Worm (Caenorhabditis elegans): ENCODE results near the gene C26E6.12.

Gene C26E6.12

ce11 chrIII:4917077-4917476 lies 15.0 kb downstream of the C26E6.12 start, which contains the start of gene rars-1:
TSS of gene rars-1 (minus strand) at chrIII:4917177.
- TF ChIP-seq nhr-21 (tag; optimal IDR thresholded peaks at IDR 0.05) (no peak), nhr-129 (tag; optimal IDR thresholded peaks at IDR 0.05) (no peak), elt-1 (tag; optimal IDR thresholded peaks at IDR 0.05) (no peak), gmeb-1 (tag; optimal IDR thresholded peaks at IDR 0.05) (no peak), lsy-2 (tag; optimal IDR thresholded peaks at IDR 0.05) (no peak), mab-5 (tag; optimal IDR thresholded peaks at IDR 0.05) (no peak), aly-2 (tag; optimal IDR thresholded peaks at IDR 0.05) (no peak), peb-1 (tag; optimal IDR thresholded peaks at IDR 0.05) (no peak), mdl-1 (tag; optimal IDR thresholded peaks at IDR 0.05) (no peak)

- no peak for TF ChIP-seq zag-1 (tag; optimal IDR thresholded peaks at IDR 0.05)
Observed at ce11 chrIII:4913736-4914135, 18.3 kb downstream of the C26E6.12 start.

ce11 chrIII:4912317-4912716 lies 19.7 kb downstream of the C26E6.12 start, which contains the start of the genes F26F4.9 and cee-1:
TSS of gene F26F4.9 (minus strand) at chrIII:4912521.
TSS of gene cee-1 (plus strand) at chrIII:4912699.
- no peak for TF ChIP-seq snpc-4 (tag; optimal IDR thresholded peaks at IDR 0.05)
- no peak for TF ChIP-seq nhr-11 (tag; optimal IDR thresholded peaks at IDR 0.05)
- peak; percentile 44 for TF ChIP-seq nhr-25 (tag; optimal IDR thresholded peaks at IDR 0.05)
- TF ChIP-seq lin-13 (GFP tag; optimal IDR thresholded peaks at IDR 0.05), result peak; percentile 41
- no peak for TF ChIP-seq nhr-23 (tag; optimal IDR thresholded peaks at IDR 0.05)
- no peak for TF ChIP-seq alr-1 (tag; optimal IDR thresholded peaks at IDR 0.05)
- no peak for TF ChIP-seq ztf-11 (tag; optimal IDR thresholded peaks at IDR 0.05)
- no peak for TF ChIP-seq unc-39 (tag; optimal IDR thresholded peaks at IDR 0.05)
- TF ChIP-seq nhr-21 (tag; optimal IDR thresholded peaks at IDR 0.05), result no peak
- peak; percentile 43 to 73 for TF ChIP-seq lsy-2 (tag; optimal IDR thresholded peaks at IDR 0.05)
- TF ChIP-seq peb-1 (tag; optimal IDR thresholded peaks at IDR 0.05), result no peak
- peak; percentile 11 for TF ChIP-seq fos-1 (tag; optimal IDR thresholded peaks at IDR 0.05)
- peak; percentile 74 for TF ChIP-seq unc-55 (GFP tag; optimal IDR thresholded peaks at IDR 0.05)
- peak; percentile 75 for TF ChIP-seq sma-3 (GFP tag; optimal IDR thresholded peaks at IDR 0.05)
- TF ChIP-seq F13H6.1 (tag; optimal IDR thresholded peaks at IDR 0.05), result peak; percentile 68
- TF ChIP-seq unc-62 (GFP tag; optimal IDR thresholded peaks at IDR 0.05), result no peak
- no peak for TF ChIP-seq dmd-4 (tag; optimal IDR thresholded peaks at IDR 0.05)
- TF ChIP-seq C34F6.9 (tag; optimal IDR thresholded peaks at IDR 0.05), result peak; percentile 68
- peak; percentile 66 for TF ChIP-seq crh-2 (tag; optimal IDR thresholded peaks at IDR 0.05)
- peak; percentile 67 for TF ChIP-seq sma-9 (GFP tag; optimal IDR thresholded peaks at IDR 0.05)
- no peak for TF ChIP-seq sma-9 (tag; optimal IDR thresholded peaks at IDR 0.05)
- peak; percentile 53 for TF ChIP-seq gmeb-1 (tag; optimal IDR thresholded peaks at IDR 0.05)
- no peak for TF ChIP-seq nhr-12 (tag; optimal IDR thresholded peaks at IDR 0.05)

- TF ChIP-seq nhr-77 (tag; optimal IDR thresholded peaks at IDR 0.05) (no peak), C34F6.9 (tag; optimal IDR thresholded peaks at IDR 0.05) (no peak), zag-1 (tag; optimal IDR thresholded peaks at IDR 0.05) (no peak), snpc-4 (tag; optimal IDR thresholded peaks at IDR 0.05) (no peak), blmp-1 (tag; optimal IDR thresholded peaks at IDR 0.05; ENCODE audit: insufficient read depth) (no peak), nhr-21 (tag; optimal IDR thresholded peaks at IDR 0.05) (no peak), peb-1 (tag; optimal IDR thresholded peaks at IDR 0.05) (no peak), Y55F3AM.14 (GFP tag; optimal IDR thresholded peaks at IDR 0.05) (no peak), ceh-16 (tag; optimal IDR thresholded peaks at IDR 0.05) (no peak), ztf-1 (GFP tag; conservative IDR thresholded peaks at IDR 0.05) (no peak), mab-5 (tag; optimal IDR thresholded peaks at IDR 0.05) (no peak), lin-39 (tag; optimal IDR thresholded peaks at IDR 0.05) (no peak), nhr-12 (tag; optimal IDR thresholded peaks at IDR 0.05) (no peak), R02D3.7 (tag; optimal IDR thresholded peaks at IDR 0.05) (no peak), crh-2 (tag; optimal IDR thresholded peaks at IDR 0.05) (no peak), sem-4 (tag; optimal IDR thresholded peaks at IDR 0.05) (no peak), nhr-23 (tag; optimal IDR thresholded peaks at IDR 0.05) (no peak), lin-11 (tag; optimal IDR thresholded peaks at IDR 0.05) (no peak), F13H6.1 (tag; optimal IDR thresholded peaks at IDR 0.05) (no peak)
Observed at ce11 chrIII:4910956-4911355, 21.1 kb downstream of the C26E6.12 start, which contains the start of gene F26F4.2. TSS of gene F26F4.2 (plus strand) at chrIII:4911256.
